Fruit fly (Drosophila melanogaster): ENCODE measurements around the gene CG46523.

DNA sequence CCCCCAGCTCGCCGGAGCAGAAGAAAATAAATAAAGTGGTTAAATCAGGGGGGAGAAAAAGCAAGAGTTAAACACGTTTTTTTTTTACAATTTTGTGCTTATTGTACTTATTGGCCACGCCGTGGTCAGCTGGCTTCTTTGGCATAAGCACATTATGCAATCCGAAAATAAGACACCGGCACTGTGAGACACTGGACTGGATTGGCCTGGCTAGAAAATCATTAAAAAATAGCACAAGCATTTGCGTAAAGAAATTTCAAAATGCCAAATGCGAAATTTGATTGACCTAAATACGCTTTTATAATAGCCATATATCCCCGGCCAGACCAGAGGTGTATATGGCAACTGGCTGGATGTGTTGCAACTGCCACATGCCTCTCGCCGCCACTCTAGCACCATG, 34.5 kb downstream of the CG46523 start:
- no peak for TF ChIP-seq CG1620 (GFP tag; optimal IDR thresholded peaks at IDR 0.05)
- TF ChIP-seq Clk (GFP tag; optimal IDR thresholded peaks at IDR 0.05): no peak
